Worm (Caenorhabditis elegans) whole organism, L2 larva: ENCODE results near the gene nhr-256.

Experiments
- blmp-1 ChIP-seq: sonication (generic microtip); optimal IDR thresholded peaks from 2 replicates; lab custom pipeline; 2017; ENCODE audit warnings: missing genetic modification characterization, mild to moderate bottlenecking, missing compliant biosample characterization, antibody characterized with exemption, moderate library complexity; ENCODE audit not compliant: insufficient read depth
- nhr-6 ChIP-seq: fragments of 150-350 bp; optimal IDR thresholded peaks from 2 replicates; lab custom pipeline; 2014; ENCODE audit warnings: missing biosample characterization, missing genetic modification characterization
- unc-62 ChIP-seq: fragments of 150-350 bp; optimal IDR thresholded peaks from 2 replicates; lab custom pipeline; 2014; ENCODE audit warnings: missing biosample characterization, missing genetic modification reagents, missing genetic modification characterization

- no peak for TF ChIP-seq blmp-1 (tag; lab: Kevin White, UChicago)
- no peak for TF ChIP-seq unc-62 (GFP tag; lab: Kevin White, UChicago)
- no peak for TF ChIP-seq nhr-6 (tag; lab: Kevin White, UChicago)
Measured at ce11 chrV:1716892-1717291, 26.7 kb upstream of the nhr-256 start, which contains the start of gene srw-103.
